Worm (Caenorhabditis elegans) whole organism, late embryonic: Measurements from ENCODE around the gene ZC53.2.

ENCODE experiments used
- C08G9.2 ChIP-seq: sonication (generic microtip); optimal IDR thresholded peaks from 2 replicates; lab custom pipeline; 2016; ENCODE audit warnings: mild to moderate bottlenecking, missing genetic modification characterization, moderate library complexity, missing compliant biosample characterization
- T23F11.4 ChIP-seq: fragments of 200-800 bp; sonication (Bioruptor generic); optimal IDR thresholded peaks from 2 replicates; lab custom pipeline; 2018; ENCODE audit warnings: mild to moderate bottlenecking, missing genetic modification characterization, missing compliant biosample characterization
- ama-1 ChIP-seq: fragments of 150-350 bp; optimal IDR thresholded peaks from 2 replicates; lab custom pipeline; 2014
- ceh-24 ChIP-seq: sonication (generic microtip); optimal IDR thresholded peaks from 2 replicates; lab custom pipeline; 2016; ENCODE audit warnings: mild to moderate bottlenecking, missing genetic modification characterization, missing compliant biosample characterization
- ceh-9 ChIP-seq: sonication (generic microtip); optimal IDR thresholded peaks from 2 replicates; lab custom pipeline; 2016; ENCODE audit warnings: mild to moderate bottlenecking, missing genetic modification characterization, inconsistent platforms, missing compliant biosample characterization
- dmd-4 ChIP-seq: sonication (generic microtip); optimal IDR thresholded peaks from 2 replicates; lab custom pipeline; 2016; ENCODE audit warnings: borderline replicate concordance, missing genetic modification characterization, missing compliant biosample characterization
- nhr-11 ChIP-seq: fragments of 150-350 bp; optimal IDR thresholded peaks from 2 replicates; lab custom pipeline; 2014; ENCODE audit warnings: missing biosample characterization, missing genetic modification characterization
- nhr-232 ChIP-seq: sonication (generic microtip); optimal IDR thresholded peaks from 2 replicates; lab custom pipeline; 2016; ENCODE audit warnings: missing genetic modification characterization, missing compliant biosample characterization
- rnt-1 ChIP-seq: sonication (generic microtip); optimal IDR thresholded peaks from 2 replicates; lab custom pipeline; 2016; ENCODE audit warnings: missing genetic modification characterization, missing compliant biosample characterization
- unc-42 ChIP-seq: sonication (generic microtip); optimal IDR thresholded peaks from 2 replicates; lab custom pipeline; 2016; ENCODE audit warnings: missing genotype, missing genetic modification characterization, missing compliant biosample characterization

- no peak for TF ChIP-seq nhr-11 (tag; lab: Kevin White, UChicago)
- TF ChIP-seq ama-1: no peak
- no peak for TF ChIP-seq unc-42
- TF ChIP-seq rnt-1 (tag; lab: Kevin White, UChicago): no peak
- TF ChIP-seq T23F11.4 (GFP tag; lab: Kevin White, UChicago): no peak
- TF ChIP-seq ceh-24: no peak
- no peak for TF ChIP-seq nhr-232 (tag; lab: Kevin White, UChicago)
- TF ChIP-seq dmd-4 (tag; lab: Kevin White, UChicago): no peak
- TF ChIP-seq C08G9.2 (tag; lab: Kevin White, UChicago): no peak
- TF ChIP-seq ceh-9 (tag; lab: Kevin White, UChicago): no peak
Observed at ce11 chrX:1924138-1924537, at the start of gene ZC53.2.
